Fruit fly (Drosophila melanogaster) whole organism, embryonic: ENCODE results near the gene CG6966.

Experiments
- Ada2b ChIP-seq: fragments of 200-800 bp; sonication (Bioruptor generic); IDR thresholded peaks from 2 replicates; pipeline ENCODE4 v1.3.6; 2022; ENCODE audit warnings: missing biosample characterization, missing genetic modification characterization
- B-H2 ChIP-seq: fragments of 200-800 bp; sonication (Bioruptor generic); optimal IDR thresholded peaks from 2 replicates; lab custom pipeline; 2018; ENCODE audit warnings: missing biosample characterization, mild to moderate bottlenecking, missing genetic modification characterization
- BEAF-32 ChIP-seq: fragments of 200-800 bp; sonication (Bioruptor generic); optimal IDR thresholded peaks from 3 replicates; lab custom pipeline; 2017; ENCODE audit warnings: missing biosample characterization, missing genetic modification characterization, mild to moderate bottlenecking, moderate library complexity, missing genetic modification reagents
- CG10274 ChIP-seq: fragments of 200-800 bp; sonication (Bioruptor generic); optimal IDR thresholded peaks from 3 replicates; lab custom pipeline; 2017; ENCODE audit warnings: missing biosample characterization, mild to moderate bottlenecking, missing genetic modification characterization
- CG10462 ChIP-seq: fragments of 200-800 bp; sonication (Bioruptor generic); optimal IDR thresholded peaks from 2 replicates; lab custom pipeline; 2016; ENCODE audit warnings: missing biosample characterization, missing genetic modification characterization
- CG12071 ChIP-seq: fragments of 200-800 bp; sonication (Bioruptor generic); optimal IDR thresholded peaks from 3 replicates; lab custom pipeline; 2018; ENCODE audit warnings: missing biosample characterization, mild to moderate bottlenecking, missing genetic modification characterization
- CG12299 ChIP-seq: fragments of 200-800 bp; sonication (Bioruptor generic); optimal IDR thresholded peaks from 2 replicates; lab custom pipeline; 2018; ENCODE audit warnings: missing biosample characterization, mild to moderate bottlenecking, missing genetic modification characterization
- CG15696 ChIP-seq: fragments of 200-800 bp; sonication (Bioruptor generic); optimal IDR thresholded peaks from 2 replicates; lab custom pipeline; 2019; ENCODE audit warnings: missing biosample characterization, mild to moderate bottlenecking, missing genetic modification characterization, moderate library complexity
- CG1603 ChIP-seq: fragments of 200-800 bp; sonication (Bioruptor generic); optimal IDR thresholded peaks from 2 replicates; lab custom pipeline; 2019; ENCODE audit warnings: missing biosample characterization, mild to moderate bottlenecking, missing genetic modification characterization, moderate library complexity
- CG16779 ChIP-seq: fragments of 200-800 bp; sonication (Bioruptor generic); IDR thresholded peaks from 2 replicates; pipeline ENCODE4 v1.3.6; 2022; ENCODE audit warnings: missing biosample characterization, missing genetic modification characterization
- CG17361 ChIP-seq: fragments of 200-800 bp; sonication (Bioruptor generic); IDR thresholded peaks from 3 replicates; pipeline ENCODE4 v1.3.6; 2022; ENCODE audit warnings: missing biosample characterization, missing genetic modification characterization
- CG2202 ChIP-seq: fragments of 200-800 bp; sonication (Bioruptor generic); optimal IDR thresholded peaks from 2 replicates; lab custom pipeline; 2018; ENCODE audit warnings: missing biosample characterization, mild to moderate bottlenecking, missing genetic modification characterization
- CG30431 ChIP-seq: fragments of 200-800 bp; sonication (Bioruptor generic); optimal IDR thresholded peaks from 2 replicates; lab custom pipeline; 2017; ENCODE audit warnings: missing biosample characterization, missing genetic modification characterization
- CG3281 ChIP-seq: fragments of 200-800 bp; sonication (Bioruptor generic); optimal IDR thresholded peaks from 3 replicates; lab custom pipeline; 2017; ENCODE audit warnings: missing biosample characterization, mild to moderate bottlenecking, missing genetic modification characterization
- CG3838 ChIP-seq: fragments of 200-800 bp; sonication (Bioruptor generic); optimal IDR thresholded peaks from 3 replicates; lab custom pipeline; 2016; ENCODE audit warnings: missing biosample characterization, missing genetic modification characterization
- CG4360 ChIP-seq: fragments of 200-800 bp; sonication (Bioruptor generic); IDR thresholded peaks from 2 replicates; pipeline ENCODE4 v1.3.6; 2022; ENCODE audit warnings: missing biosample characterization, missing genetic modification characterization
- CG6765 ChIP-seq: fragments of 200-800 bp; sonication (Bioruptor generic); optimal IDR thresholded peaks from 3 replicates; lab custom pipeline; 2017; ENCODE audit warnings: missing biosample characterization, mild to moderate bottlenecking, missing genetic modification characterization
- CG7372 ChIP-seq: fragments of 200-800 bp; sonication (Bioruptor generic); IDR thresholded peaks from 2 replicates; pipeline ENCODE4 v1.3.6; 2022; ENCODE audit warnings: missing biosample characterization, missing genetic modification characterization
- CG8281 ChIP-seq: fragments of 200-800 bp; sonication (Bioruptor generic); optimal IDR thresholded peaks from 2 replicates; lab custom pipeline; 2018; ENCODE audit warnings: missing biosample characterization, mild to moderate bottlenecking, missing genetic modification characterization, moderate library complexity
- CG8359 ChIP-seq: fragments of 200-800 bp; sonication (Bioruptor generic); optimal IDR thresholded peaks from 2 replicates; lab custom pipeline; 2017; ENCODE audit warnings: missing biosample characterization, mild to moderate bottlenecking, missing genetic modification characterization, borderline replicate concordance
- CG8944 ChIP-seq: fragments of 200-800 bp; sonication (Bioruptor generic); optimal IDR thresholded peaks from 3 replicates; lab custom pipeline; 2016; ENCODE audit warnings: missing biosample characterization, missing genetic modification characterization
- CG9437 ChIP-seq: fragments of 200-800 bp; sonication (Bioruptor generic); optimal IDR thresholded peaks from 2 replicates; lab custom pipeline; 2018; ENCODE audit warnings: missing biosample characterization, mild to moderate bottlenecking, missing genetic modification characterization
- Deaf1 ChIP-seq: fragments of 200-800 bp; optimal IDR thresholded peaks from 3 replicates; lab custom pipeline; 2019; ENCODE audit warnings: missing biosample characterization, mild to moderate bottlenecking, missing genetic modification characterization, moderate library complexity
- HHEX ChIP-seq: fragments of 200-800 bp; sonication (Bioruptor generic); optimal IDR thresholded peaks from 3 replicates; lab custom pipeline; 2017; ENCODE audit warnings: missing biosample characterization, mild to moderate bottlenecking, missing genetic modification characterization, missing genetic modification reagents
- HmgD ChIP-seq: fragments of 200-800 bp; sonication (Bioruptor generic); optimal IDR thresholded peaks from 3 replicates; lab custom pipeline; 2016; ENCODE audit warnings: missing biosample characterization, missing genetic modification characterization
- Hmr ChIP-seq: fragments of 200-800 bp; sonication (Bioruptor generic); optimal IDR thresholded peaks from 3 replicates; lab custom pipeline; 2017; ENCODE audit warnings: mild to moderate bottlenecking, missing biosample characterization, missing genetic modification reagents, missing genetic modification characterization
- Lim3 ChIP-seq: fragments of 200-800 bp; sonication (Bioruptor generic); IDR thresholded peaks from 2 replicates; pipeline ENCODE4 v1.3.6; 2022; ENCODE audit warnings: missing biosample characterization, missing genetic modification characterization
- MTF-1 ChIP-seq: fragments of 200-800 bp; sonication (Bioruptor generic); optimal IDR thresholded peaks from 2 replicates; lab custom pipeline; 2018; ENCODE audit warnings: missing biosample characterization, mild to moderate bottlenecking, missing genetic modification characterization, borderline replicate concordance
- PHDP ChIP-seq: fragments of 200-800 bp; sonication (Bioruptor generic); optimal IDR thresholded peaks from 3 replicates; lab custom pipeline; 2018; ENCODE audit warnings: missing biosample characterization, mild to moderate bottlenecking, missing genetic modification characterization, moderate library complexity
- Ptx1 ChIP-seq: fragments of 200-800 bp; sonication (Bioruptor generic); IDR thresholded peaks from 2 replicates; pipeline ENCODE4 v1.3.6; 2022; ENCODE audit warnings: missing biosample characterization, missing genetic modification characterization
- Rfx ChIP-seq: fragments of 200-800 bp; sonication (Bioruptor generic); IDR thresholded peaks from 2 replicates; pipeline ENCODE4 v1.3.6; 2022; ENCODE audit warnings: missing biosample characterization, missing genetic modification characterization
- Side ChIP-seq: fragments of 200-800 bp; sonication (Bioruptor generic); optimal IDR thresholded peaks from 2 replicates; lab custom pipeline; 2016; ENCODE audit warnings: missing biosample characterization, missing genetic modification characterization
- Sox100B ChIP-seq: fragments of 200-800 bp; sonication (Bioruptor generic); optimal IDR thresholded peaks from 3 replicates; lab custom pipeline; 2018; ENCODE audit warnings: missing biosample characterization, mild to moderate bottlenecking, missing genetic modification characterization
- YL-1 ChIP-seq: fragments of 200-800 bp; sonication (Bioruptor generic); optimal IDR thresholded peaks from 3 replicates; lab custom pipeline; 2017; ENCODE audit warnings: missing biosample characterization, mild to moderate bottlenecking, missing genetic modification characterization
- ac ChIP-seq: fragments of 200-800 bp; sonication (Bioruptor generic); optimal IDR thresholded peaks from 3 replicates; lab custom pipeline; 2017; ENCODE audit warnings: missing biosample characterization, mild to moderate bottlenecking, missing genetic modification characterization
- ato ChIP-seq: fragments of 200-800 bp; sonication (Bioruptor generic); IDR thresholded peaks from 2 replicates; pipeline ENCODE4 v1.3.6; 2022; ENCODE audit warnings: missing biosample characterization, missing genetic modification characterization; ENCODE audit not compliant: partially characterized antibody
- bowl ChIP-seq: fragments of 200-800 bp; sonication (Bioruptor generic); IDR thresholded peaks from 2 replicates; pipeline ENCODE4 v1.3.6; 2022; ENCODE audit warnings: missing biosample characterization, missing genetic modification characterization
- bsh ChIP-seq, 2 experiments: fragments of 200-800 bp; sonication (Bioruptor generic); optimal IDR thresholded peaks; 2 replicates each; lab custom pipeline; 2017 to 2018; ENCODE audit warnings: mild to moderate bottlenecking in 2 of 2, missing biosample characterization in 2 of 2, missing genetic modification characterization in 2 of 2, moderate library complexity in 1 of 2
- chinmo ChIP-seq: fragments of 200-800 bp; sonication (Bioruptor generic); IDR thresholded peaks from 4 replicates; pipeline ENCODE4 v1.3.6; 2022; ENCODE audit warnings: missing biosample characterization, missing genetic modification characterization; ENCODE audit not compliant: partially characterized antibody
- disco-r ChIP-seq: fragments of 200-800 bp; sonication (Bioruptor generic); optimal IDR thresholded peaks from 2 replicates; lab custom pipeline; 2016; ENCODE audit warnings: missing biosample characterization, missing genetic modification characterization
- hbn ChIP-seq: fragments of 200-800 bp; sonication (Bioruptor generic); IDR thresholded peaks from 2 replicates; pipeline ENCODE4 v1.3.6; 2022; ENCODE audit warnings: missing biosample characterization, missing genetic modification characterization; ENCODE audit not compliant: partially characterized antibody
- kah ChIP-seq: fragments of 200-800 bp; sonication (Bioruptor generic); optimal IDR thresholded peaks from 2 replicates; lab custom pipeline; 2018; ENCODE audit warnings: missing biosample characterization, mild to moderate bottlenecking, missing genetic modification characterization
- kni ChIP-seq: fragments of 200-800 bp; sonication (Bioruptor generic); optimal IDR thresholded peaks from 3 replicates; lab custom pipeline; 2017; ENCODE audit warnings: mild to moderate bottlenecking, missing biosample characterization, missing genetic modification reagents, missing genetic modification characterization
- nom ChIP-seq: fragments of 200-800 bp; sonication (Bioruptor generic); optimal IDR thresholded peaks from 2 replicates; lab custom pipeline; 2017; ENCODE audit warnings: missing biosample characterization, missing genetic modification characterization, mild to moderate bottlenecking, moderate library complexity, missing genetic modification reagents
- p53 ChIP-seq: fragments of 200-800 bp; sonication (Bioruptor generic); optimal IDR thresholded peaks from 2 replicates; lab custom pipeline; 2016; ENCODE audit warnings: missing biosample characterization, missing genetic modification characterization
- ranshi ChIP-seq: fragments of 200-800 bp; sonication (Bioruptor generic); IDR thresholded peaks from 2 replicates; pipeline ENCODE4 v1.3.6; 2022; ENCODE audit warnings: missing biosample characterization, missing genetic modification characterization
- salm ChIP-seq: fragments of 200-800 bp; sonication (Bioruptor generic); optimal IDR thresholded peaks from 2 replicates; lab custom pipeline; 2018; ENCODE audit warnings: missing biosample characterization, mild to moderate bottlenecking, missing genetic modification characterization
- sob ChIP-seq: fragments of 200-800 bp; sonication (Bioruptor generic); IDR thresholded peaks from 2 replicates; pipeline ENCODE4 v1.3.6; 2022; ENCODE audit warnings: missing biosample characterization, missing genetic modification characterization
- sug ChIP-seq: fragments of 200-800 bp; optimal IDR thresholded peaks from 2 replicates; lab custom pipeline; 2019; ENCODE audit warnings: missing biosample characterization, mild to moderate bottlenecking, missing genetic modification characterization, moderate library complexity
- usp ChIP-seq: fragments of >200 bp; optimal IDR thresholded peaks from 2 replicates; lab custom pipeline; 2017; ENCODE audit warnings: missing biosample characterization, missing genetic modification characterization
- wor ChIP-seq: fragments of 200-800 bp; sonication (Bioruptor generic); IDR thresholded peaks from 2 replicates; pipeline ENCODE4 v1.3.6; 2022; ENCODE audit warnings: missing biosample characterization, missing genetic modification characterization

Gene CG6966

dm6 chr3R:15092784-15093183, 2.6 kb downstream of the CG6966 start (continued):
- TF ChIP-seq CG16779 (GFP tag; lab: Robert Waterston, UW) = no peak
- TF ChIP-seq CG12071 (GFP tag; lab: Kevin White, UChicago) = peak; percentile 59
- no peak for TF ChIP-seq nom (GFP tag; lab: Kevin White, UChicago)
- TF ChIP-seq BEAF-32 (GFP tag; lab: Kevin White, UChicago) = no peak
- peak; percentile 73 for TF ChIP-seq MTF-1 (GFP tag; lab: Kevin White, UChicago)
- 0 out of 2 replicates have a peak, but pooled peaks have one; percentile 12 for TF ChIP-seq CG4360 (GFP tag; lab: Robert Waterston, UW)
- TF ChIP-seq CG1603 (tag; lab: Kevin White, UChicago) = peak; percentile 11
- no peak for TF ChIP-seq Ada2b (GFP tag; lab: Robert Waterston, UW)
- no peak for TF ChIP-seq Side (GFP tag; lab: Kevin White, UChicago)
- no peak for TF ChIP-seq HmgD
- TF ChIP-seq hbn (GFP tag; lab: Robert Waterston, UW) = no peak
- TF ChIP-seq CG8359 (GFP tag; lab: Kevin White, UChicago) = peak; percentile 21
- TF ChIP-seq ac = peak; percentile 24
- no peak for TF ChIP-seq CG8944 (GFP tag; lab: Kevin White, UChicago)
- TF ChIP-seq CG3281 (GFP tag; lab: Kevin White, UChicago) = peak; percentile 22
- peak; percentile 36 for TF ChIP-seq PHDP
- no peak for TF ChIP-seq CG3838 (GFP tag; lab: Kevin White, UChicago)
- peak; percentile 35 for TF ChIP-seq CG2202 (tag; lab: Kevin White, UChicago)
- no peak for TF ChIP-seq Rfx (GFP tag; lab: Robert Waterston, UW)
- TF ChIP-seq CG12299 (tag; lab: Kevin White, UChicago) = no peak
- peak; percentile 35; the same call in 1 of the 2 replicates for TF ChIP-seq sob
- peak; percentile 29 for TF ChIP-seq Hmr (GFP tag; lab: Kevin White, UChicago)
- peak; percentile 12 for TF ChIP-seq CG6765
- no peak for TF ChIP-seq CG10274 (GFP tag; lab: Kevin White, UChicago)
- no peak for TF ChIP-seq kni (GFP tag; lab: Kevin White, UChicago)
- TF ChIP-seq HHEX = peak; percentile 31
- TF ChIP-seq CG17361 (GFP tag; lab: Robert Waterston, UW) = no peak
- no peak for TF ChIP-seq usp (GFP tag; lab: Kevin White, UChicago)
- peak; percentile 26 for TF ChIP-seq salm (tag; lab: Kevin White, UChicago)
- TF ChIP-seq disco-r (GFP tag; lab: Kevin White, UChicago) = no peak
- TF ChIP-seq ato (GFP tag; lab: Robert Waterston, UW) = no peak
- no peak for TF ChIP-seq CG7372 (GFP tag; lab: Robert Waterston, UW)
- no peak for TF ChIP-seq Lim3 (GFP tag; lab: Robert Waterston, UW)
- no peak for TF ChIP-seq CG9437 (GFP tag; lab: Kevin White, UChicago)
- peak; percentile 33 for TF ChIP-seq CG15696
- peak; percentile 17; the same call in 1 of the 2 replicates for TF ChIP-seq ranshi (GFP tag; lab: Robert Waterston, UW)
- TF ChIP-seq YL-1 (GFP tag; lab: Kevin White, UChicago) = no peak
- peak; percentile 2 for TF ChIP-seq B-H2 (GFP tag; lab: Kevin White, UChicago)
- TF ChIP-seq Ptx1 (GFP tag; lab: Robert Waterston, UW) = no peak
- TF ChIP-seq sug (tag; lab: Kevin White, UChicago) = peak; percentile 94
- peak in 1 of 2 experiments; percentile 23 for TF ChIP-seq bsh (GFP tag; optimal IDR thresholded peaks at IDR 0.05; lab: Kevin White, UChicago)
- no peak for TF ChIP-seq p53 (GFP tag; lab: Kevin White, UChicago)
- TF ChIP-seq wor (GFP tag; lab: Robert Waterston, UW) = no peak
- TF ChIP-seq kah (GFP tag; lab: Kevin White, UChicago) = no peak
- TF ChIP-seq Deaf1 = no peak
- TF ChIP-seq chinmo (GFP tag; lab: Robert Waterston, UW) = no peak
- TF ChIP-seq bowl (GFP tag; lab: Robert Waterston, UW) = no peak
- peak; percentile 3 for TF ChIP-seq CG30431 (GFP tag; lab: Kevin White, UChicago)
- peak; percentile 19 for TF ChIP-seq Sox100B
- TF ChIP-seq CG8281 (tag; lab: Kevin White, UChicago) = no peak
- TF ChIP-seq CG10462 (GFP tag; lab: Kevin White, UChicago) = no peak
